Fruit fly (Drosophila melanogaster): ENCODE measurements around the gene CG5664.

The CG5664 gene

dm6 chr3L:21417884-21418536 is 23.2 kb downstream of the CG5664 start (continued):
- no peak for TF ChIP-seq CG16863 (GFP tag; optimal IDR thresholded peaks at IDR 0.05)
- TF ChIP-seq Lpt (GFP tag; optimal IDR thresholded peaks at IDR 0.05): no peak
- TF ChIP-seq Dbx (GFP tag; IDR thresholded peaks at IDR 0.05): 0 out of 3 replicates have a peak, but pooled peaks have one; percentile 42
- no peak for TF ChIP-seq H2.0 (GFP tag; IDR thresholded peaks at IDR 0.05)
- TF ChIP-seq Ptx1 (GFP tag; IDR thresholded peaks at IDR 0.05): peak; percentile 55
- peak; percentile 57 for TF ChIP-seq BtbVII (GFP tag; optimal IDR thresholded peaks at IDR 0.05)
- peak; percentile 26 for TF ChIP-seq tap (tag; optimal IDR thresholded peaks at IDR 0.05)
- no peak for TF ChIP-seq CG10274 (GFP tag; optimal IDR thresholded peaks at IDR 0.05)
- no peak for TF ChIP-seq abd-A (tag; optimal IDR thresholded peaks at IDR 0.05)
- TF ChIP-seq CG2678 (tag; optimal IDR thresholded peaks at IDR 0.05): peak; percentile 82

- TF ChIP-seq dmrt11E (tag; optimal IDR thresholded peaks at IDR 0.05) (no peak), CG32772 (GFP tag; IDR thresholded peaks at IDR 0.05) (no peak), peb (GFP tag; IDR thresholded peaks at IDR 0.05) (no peak), z (GFP tag; IDR thresholded peaks at IDR 0.05) (no peak), CG4730 (GFP tag; IDR thresholded peaks at IDR 0.05) (no peak), CG32532 (GFP tag; IDR thresholded peaks at IDR 0.05) (peak; percentile 37; the same call in 1 of the 2 replicates), CG1792 (GFP tag; optimal IDR thresholded peaks at IDR 0.05) (no peak), toy (GFP tag; IDR thresholded peaks at IDR 0.05) (no peak), Abd-B (GFP tag; optimal IDR thresholded peaks at IDR 0.05) (no peak), Med (GFP tag) (peak; percentile 79), Meics (GFP tag; optimal IDR thresholded peaks at IDR 0.05) (peak; percentile 6), CG9932 (GFP tag; IDR thresholded peaks at IDR 0.05) (peak; percentile 50), crol (GFP tag; IDR thresholded peaks at IDR 0.05) (no peak), gsb (GFP tag; IDR thresholded peaks at IDR 0.05) (0 out of 2 replicates have a peak, but pooled peaks have one; percentile 9), gro (GFP tag; optimal IDR thresholded peaks at IDR 0.05) (peak; percentile 32), D19B (GFP tag; optimal IDR thresholded peaks at IDR 0.05) (peak; percentile 64), CG13296 (GFP tag; optimal IDR thresholded peaks at IDR 0.05) (no peak), D19A (tag; optimal IDR thresholded peaks at IDR 0.05) (no peak), amos (GFP tag; IDR thresholded peaks at IDR 0.05; ENCODE audit: partially characterized antibody) (no peak), CG9437 (GFP tag; optimal IDR thresholded peaks at IDR 0.05) (no peak), CG31441 (GFP tag; IDR thresholded peaks at IDR 0.05) (no peak), Taf1 (GFP tag; IDR thresholded peaks at IDR 0.05) (no peak), CG10209 (GFP tag; optimal IDR thresholded peaks at IDR 0.05) (no peak), CG32767 (GFP tag; IDR thresholded peaks at IDR 0.05) (no peak), CG11247 (GFP tag; IDR thresholded peaks at IDR 0.05) (no peak), Lim3 (GFP tag; IDR thresholded peaks at IDR 0.05) (no peak), CG8359 (GFP tag; optimal IDR thresholded peaks at IDR 0.05; ENCODE audit: borderline replicate concordance) (no peak), otp (GFP tag; IDR thresholded peaks at IDR 0.05) (no peak), Dbx (GFP tag; IDR thresholded peaks at IDR 0.05) (no peak), CG2116 (GFP tag; optimal IDR thresholded peaks at IDR 0.05) (no peak), Oli (tag; optimal IDR thresholded peaks at IDR 0.05) (no peak), CG11723 (GFP tag; optimal IDR thresholded peaks at IDR 0.05) (no peak), repo (GFP tag; optimal IDR thresholded peaks at IDR 0.05) (no peak), CG10462 (GFP tag; optimal IDR thresholded peaks at IDR 0.05) (no peak), CoRest (tag; optimal IDR thresholded peaks at IDR 0.05) (no peak), lilli (GFP tag; optimal IDR thresholded peaks at IDR 0.05) (peak; percentile 33), CG7357 (GFP tag; IDR thresholded peaks at IDR 0.05) (no peak), Stat92E (GFP tag; optimal IDR thresholded peaks at IDR 0.05) (no peak), Hmr (GFP tag; optimal IDR thresholded peaks at IDR 0.05) (peak; percentile 10), Mrtf (GFP tag; IDR thresholded peaks at IDR 0.05) (no peak)
Measured at dm6 chr3L:21416921-21417447, 24.2 kb downstream of the CG5664 start.
